Worm (Caenorhabditis elegans) whole organism, early embryonic: ENCODE data around the gene syd-9.

Source experiments
- B0310.2 ChIP-seq: sonication (generic microtip); optimal IDR thresholded peaks from 2 replicates; lab custom pipeline; 2016; ENCODE audit warnings: mild to moderate bottlenecking, missing genetic modification characterization, missing compliant biosample characterization
- F13C5.2 ChIP-seq: sonication (generic microtip); optimal IDR thresholded peaks from 2 replicates; lab custom pipeline; 2017; ENCODE audit warnings: mild to moderate bottlenecking, missing genetic modification characterization, inconsistent platforms, missing compliant biosample characterization
- aly-1 ChIP-seq: sonication (generic microtip); optimal IDR thresholded peaks from 2 replicates; lab custom pipeline; 2016; ENCODE audit warnings: missing genetic modification characterization, missing compliant biosample characterization
- ama-1 ChIP-seq: fragments of 150-350 bp; optimal IDR thresholded peaks from 2 replicates; lab custom pipeline; 2014
- ceh-13 ChIP-seq: fragments of 200-800 bp; sonication (Bioruptor generic); optimal IDR thresholded peaks from 2 replicates; lab custom pipeline; 2018; ENCODE audit warnings: mild to moderate bottlenecking, missing genetic modification characterization, missing compliant biosample characterization
- ceh-36 ChIP-seq: sonication (generic microtip); optimal IDR thresholded peaks from 2 replicates; lab custom pipeline; 2016; ENCODE audit warnings: missing genetic modification characterization, inconsistent platforms, missing compliant biosample characterization
- ets-7 ChIP-seq: sonication (generic microtip); optimal IDR thresholded peaks from 2 replicates; lab custom pipeline; 2016; ENCODE audit warnings: missing genotype, missing genetic modification characterization, missing compliant biosample characterization
- flt-1 ChIP-seq: fragments of 200-800 bp; sonication (Bioruptor generic); IDR thresholded peaks from 2 replicates; pipeline ENCODE4 v1.3.6; 2022; ENCODE audit warnings: missing genetic modification characterization, missing compliant biosample characterization
- hmbx-1 ChIP-seq: sonication (generic microtip); optimal IDR thresholded peaks from 2 replicates; lab custom pipeline; 2016; ENCODE audit warnings: mild to moderate bottlenecking, missing genetic modification characterization, missing compliant biosample characterization
- hmg-4 ChIP-seq: fragments of 200-800 bp; sonication (Bioruptor generic); optimal IDR thresholded peaks from 2 replicates; lab custom pipeline; 2018; ENCODE audit warnings: mild to moderate bottlenecking, missing genetic modification characterization, missing compliant biosample characterization
- hnd-1 ChIP-seq: sonication (generic microtip); optimal IDR thresholded peaks from 2 replicates; lab custom pipeline; 2016; ENCODE audit warnings: missing genetic modification characterization, missing compliant biosample characterization
- pes-1 ChIP-seq: fragments of 200-800 bp; sonication (Bioruptor generic); IDR thresholded peaks from 2 replicates; pipeline ENCODE4 v1.3.6; 2022; ENCODE audit warnings: missing genetic modification reagents, missing genetic modification characterization, missing compliant biosample characterization
- scrt-1 ChIP-seq: fragments of 200-800 bp; sonication (Bioruptor generic); IDR thresholded peaks from 2 replicates; pipeline ENCODE4 v1.3.6; 2022; ENCODE audit warnings: missing genetic modification characterization, missing compliant biosample characterization
- sea-1 ChIP-seq: fragments of 200-800 bp; sonication (Bioruptor generic); conservative IDR thresholded peaks from 2 replicates; pipeline ENCODE4 v1.3.6; 2022; ENCODE audit warnings: missing genetic modification characterization, missing compliant biosample characterization
- tbx-11 ChIP-seq: fragments of 200-800 bp; sonication (Bioruptor generic); IDR thresholded peaks from 2 replicates; pipeline ENCODE4 v1.3.6; 2022; ENCODE audit warnings: missing genetic modification characterization, missing compliant biosample characterization
- tbx-37 ChIP-seq: fragments of 200-800 bp; sonication (Bioruptor generic); conservative IDR thresholded peaks from 2 replicates; pipeline ENCODE4 v1.3.6; 2022; ENCODE audit warnings: missing genetic modification reagents, missing genetic modification characterization, missing compliant biosample characterization
- tra-4 ChIP-seq: sonication (generic microtip); optimal IDR thresholded peaks from 2 replicates; lab custom pipeline; 2017; ENCODE audit warnings: missing genetic modification characterization, missing compliant biosample characterization

Gene syd-9

ce11 chrX:7236717-7237116 lies 18.8 kb downstream of the syd-9 start:
- no peak for TF ChIP-seq hnd-1 (tag; lab: Kevin White, UChicago)
- TF ChIP-seq ets-7 (tag; lab: Kevin White, UChicago): no peak
- TF ChIP-seq sea-1 (GFP tag; lab: Robert Waterston, UW): no peak
- no peak for TF ChIP-seq hmg-4 (GFP tag; lab: Kevin White, UChicago)
- no peak for TF ChIP-seq scrt-1 (GFP tag; lab: Robert Waterston, UW)

- no peak for TF ChIP-seq tra-4 (tag; lab: Kevin White, UChicago)
- TF ChIP-seq ets-7 (tag; lab: Kevin White, UChicago): no peak
- no peak for TF ChIP-seq B0310.2 (tag; lab: Kevin White, UChicago)
- TF ChIP-seq scrt-1 (GFP tag; lab: Robert Waterston, UW): no peak
- no peak for TF ChIP-seq F13C5.2
- TF ChIP-seq flt-1 (GFP tag; lab: Robert Waterston, UW): no peak
- no peak for TF ChIP-seq hmg-4 (GFP tag; lab: Kevin White, UChicago)
- no peak for TF ChIP-seq pes-1 (GFP tag; lab: Robert Waterston, UW)
These were observed 20.7 kb downstream of the syd-9 start, which contains the start of gene F46H5.3 for ce11 chrX:7238562-7238961. TSS of gene F46H5.3 (minus strand) at chrX:7238662.

DNA sequence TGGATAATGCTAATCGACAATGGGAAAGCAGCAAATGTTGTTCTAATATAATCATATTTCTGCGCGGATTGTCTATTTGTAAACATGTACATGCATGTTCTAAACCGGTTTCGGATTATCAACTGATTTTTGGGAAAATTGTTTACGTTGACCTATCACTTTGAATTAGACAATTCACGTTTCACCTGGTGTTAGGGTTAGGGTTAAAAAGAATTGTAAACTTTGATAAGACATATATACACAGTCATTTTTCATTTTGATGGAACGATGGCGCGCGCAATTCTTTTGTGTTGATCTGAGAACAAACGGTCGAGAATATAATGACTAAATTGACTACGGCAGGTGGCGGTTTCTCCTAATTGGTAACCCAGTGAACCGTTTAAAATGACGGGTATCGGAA lies 24.2 kb downstream of the syd-9 start:
- TF ChIP-seq F13C5.2 (no peak), hnd-1 (tag; lab: Kevin White, UChicago) (no peak), ceh-36 (tag; lab: Kevin White, UChicago) (no peak), pes-1 (GFP tag; lab: Robert Waterston, UW) (no peak), tbx-37 (GFP tag; lab: Robert Waterston, UW) (no peak), tra-4 (tag; lab: Kevin White, UChicago) (no peak), hmg-4 (GFP tag; lab: Kevin White, UChicago) (no peak), tbx-11 (GFP tag; lab: Robert Waterston, UW) (no peak), flt-1 (GFP tag; lab: Robert Waterston, UW) (no peak), ama-1 (no peak), hmbx-1 (tag; lab: Kevin White, UChicago) (no peak), ceh-13 (no peak), scrt-1 (GFP tag; lab: Robert Waterston, UW) (no peak), sea-1 (GFP tag; lab: Robert Waterston, UW) (no peak), B0310.2 (tag; lab: Kevin White, UChicago) (no peak), aly-1 (no peak)

- TF ChIP-seq hmbx-1 (tag; lab: Kevin White, UChicago): no peak
- no peak for TF ChIP-seq hnd-1 (tag; lab: Kevin White, UChicago)
- TF ChIP-seq tbx-37 (GFP tag; lab: Robert Waterston, UW): no peak
- no peak for TF ChIP-seq aly-1
- no peak for TF ChIP-seq sea-1 (GFP tag; lab: Robert Waterston, UW)
- TF ChIP-seq flt-1 (GFP tag; lab: Robert Waterston, UW): no peak
- TF ChIP-seq F13C5.2: no peak
- no peak for TF ChIP-seq ceh-13
- TF ChIP-seq tra-4 (tag; lab: Kevin White, UChicago): no peak
- TF ChIP-seq B0310.2 (tag; lab: Kevin White, UChicago): no peak
- TF ChIP-seq pes-1 (GFP tag; lab: Robert Waterston, UW): no peak
These were observed 25.0 kb downstream of the syd-9 start, which contains the start of gene F46H5.7 for ce11 chrX:7242878-7243277. TSS of gene F46H5.7 (minus strand) at chrX:7242983.

- TF ChIP-seq tbx-37 (GFP tag; lab: Robert Waterston, UW) (no peak), hmg-4 (GFP tag; lab: Kevin White, UChicago) (no peak), hmbx-1 (tag; lab: Kevin White, UChicago) (no peak), F13C5.2 (no peak), ets-7 (tag; lab: Kevin White, UChicago) (no peak), aly-1 (no peak)
These were observed 26.9 kb downstream of the syd-9 start for ce11 chrX:7244756-7245155.

ce11 chrX:7254558-7254957 lies 36.7 kb downstream of the syd-9 start, which contains the start of gene F46H5.4:
TSS of gene F46H5.4 (minus strand) at chrX:7254610.
- peak; percentile 53 for TF ChIP-seq F13C5.2
- TF ChIP-seq scrt-1 (GFP tag; lab: Robert Waterston, UW): 0 out of 2 replicates have a peak, but pooled peaks have one; percentile 21
- no peak for TF ChIP-seq ama-1

DNA sequence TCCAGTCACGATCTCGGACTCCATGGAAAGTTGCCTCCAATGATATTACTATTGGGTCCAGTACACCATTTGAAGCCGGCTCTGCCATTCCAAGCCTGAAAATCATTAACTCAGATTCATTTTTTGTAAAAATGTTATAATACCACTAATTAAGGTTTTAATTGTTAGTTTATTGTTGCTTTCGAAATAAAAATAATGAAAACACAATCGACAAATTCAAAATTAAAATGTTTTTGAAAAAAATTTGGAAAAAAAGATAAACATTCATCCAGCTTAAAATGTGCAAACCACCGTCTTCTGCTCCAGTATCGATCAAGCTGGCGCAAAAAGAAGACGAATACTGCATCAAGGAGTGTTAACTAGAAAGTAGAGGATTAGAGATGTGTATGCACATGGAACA lies 39.0 kb downstream of the syd-9 start, which contains the start of gene F46H5.5:
Gene F46H5.5 (minus strand): TSS at position 101 of the 400 bp plus-strand sequence.
- TF ChIP-seq tra-4 (tag; lab: Kevin White, UChicago): no peak
- no peak for TF ChIP-seq scrt-1 (GFP tag; lab: Robert Waterston, UW)
- TF ChIP-seq ets-7 (tag; lab: Kevin White, UChicago): no peak
- no peak for TF ChIP-seq F13C5.2
- TF ChIP-seq aly-1: no peak
- TF ChIP-seq B0310.2 (tag; lab: Kevin White, UChicago): no peak
- TF ChIP-seq ceh-36 (tag; lab: Kevin White, UChicago): no peak

DNA sequence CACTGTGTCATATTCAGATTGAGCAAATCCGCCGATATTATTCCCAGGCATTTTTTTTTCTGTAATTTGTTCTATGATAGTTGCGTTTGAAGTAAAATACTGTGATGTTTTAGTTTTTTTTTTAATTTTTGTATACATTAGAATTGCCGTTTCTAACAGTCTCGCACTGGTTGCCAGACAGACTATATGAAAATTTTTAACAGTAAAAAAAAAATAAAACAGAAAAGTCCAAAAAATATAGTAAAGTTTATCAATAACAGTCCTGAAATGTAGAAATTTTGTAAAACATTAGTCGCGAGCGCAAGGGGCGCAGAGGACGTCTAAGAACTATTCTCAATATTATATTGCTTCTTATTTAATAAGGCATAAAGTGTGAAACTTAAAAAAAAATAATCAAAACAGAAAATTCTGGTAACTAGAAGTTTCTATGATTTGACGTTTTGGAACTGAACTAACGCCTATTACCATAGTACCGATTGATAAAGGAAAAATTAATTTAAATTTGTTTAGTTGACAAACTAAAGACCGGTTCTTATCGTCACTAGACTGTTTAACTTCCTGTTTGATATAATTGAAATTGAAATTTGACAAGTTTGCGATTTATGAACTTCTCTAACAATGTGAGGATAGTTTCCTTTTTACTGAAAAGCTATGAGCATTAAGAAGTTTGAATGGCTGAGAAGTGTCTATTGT lies 42.6 kb downstream of the syd-9 start, which contains the start of gene lact-1:
Gene lact-1 (minus strand): TSS at position 51 of the 693 bp plus-strand sequence.
- TF ChIP-seq hnd-1 (tag; lab: Kevin White, UChicago) (no peak), sea-1 (GFP tag; lab: Robert Waterston, UW) (no peak), aly-1 (no peak), hmbx-1 (tag; lab: Kevin White, UChicago) (no peak), hmg-4 (GFP tag; lab: Kevin White, UChicago) (no peak), scrt-1 (GFP tag; lab: Robert Waterston, UW) (no peak), ama-1 (no peak), flt-1 (GFP tag; lab: Robert Waterston, UW) (no peak), tbx-11 (GFP tag; lab: Robert Waterston, UW) (no peak), ets-7 (tag; lab: Kevin White, UChicago) (no peak), tbx-37 (GFP tag; lab: Robert Waterston, UW) (no peak), tra-4 (tag; lab: Kevin White, UChicago) (no peak), F13C5.2 (no peak), ceh-13 (no peak), pes-1 (GFP tag; lab: Robert Waterston, UW) (no peak), ceh-36 (tag; lab: Kevin White, UChicago) (no peak), B0310.2 (tag; lab: Kevin White, UChicago) (no peak)
